Fruit fly (Drosophila melanogaster) whole organism, prepupa: ENCODE data around the gene CG13813.

Source experiments
- Blimp-1 ChIP-seq: fragments of 200-800 bp; sonication (Bioruptor generic); optimal IDR thresholded peaks from 3 replicates; lab custom pipeline; 2017; ENCODE audit warnings: missing biosample characterization, missing genetic modification characterization, mild to moderate bottlenecking, moderate library complexity, missing genetic modification reagents
- CG10631 ChIP-seq: fragments of 200-800 bp; sonication (Bioruptor generic); optimal IDR thresholded peaks from 2 replicates; lab custom pipeline; 2016; ENCODE audit warnings: missing biosample characterization, missing genetic modification characterization
- CG10669 ChIP-seq: fragments of 200-800 bp; sonication (Bioruptor generic); optimal IDR thresholded peaks from 3 replicates; lab custom pipeline; 2018; ENCODE audit warnings: missing biosample characterization, mild to moderate bottlenecking, missing genetic modification characterization, moderate library complexity
- CG11294 ChIP-seq: fragments of 200-800 bp; sonication (Bioruptor generic); IDR thresholded peaks from 2 replicates; pipeline ENCODE4 v1.3.6; 2022; ENCODE audit warnings: missing biosample characterization, missing genetic modification characterization
- CG11902 ChIP-seq: fragments of 200-800 bp; sonication (Bioruptor generic); optimal IDR thresholded peaks from 3 replicates; lab custom pipeline; 2016; ENCODE audit warnings: missing biosample characterization, missing genetic modification characterization
- CG1621 ChIP-seq: fragments of 200-800 bp; sonication (Bioruptor generic); optimal IDR thresholded peaks from 3 replicates; lab custom pipeline; 2018; ENCODE audit warnings: missing biosample characterization, mild to moderate bottlenecking, missing genetic modification characterization
- CG16779 ChIP-seq: fragments of 200-800 bp; sonication (Bioruptor generic); optimal IDR thresholded peaks from 3 replicates; lab custom pipeline; 2017; ENCODE audit warnings: missing biosample characterization, mild to moderate bottlenecking, missing genetic modification characterization
- CG32006 ChIP-seq: fragments of 200-800 bp; sonication (Bioruptor generic); optimal IDR thresholded peaks from 3 replicates; lab custom pipeline; 2017; ENCODE audit warnings: missing biosample characterization, mild to moderate bottlenecking, missing genetic modification characterization
- CG34406 ChIP-seq: fragments of 200-800 bp; sonication (Bioruptor generic); optimal IDR thresholded peaks from 3 replicates; lab custom pipeline; 2016; ENCODE audit warnings: missing biosample characterization, missing genetic modification characterization
- CG3919 ChIP-seq: fragments of 200-800 bp; sonication (Bioruptor generic); optimal IDR thresholded peaks from 3 replicates; lab custom pipeline; 2016; ENCODE audit warnings: missing biosample characterization, missing genetic modification characterization
- CG4318 ChIP-seq: fragments of 200-800 bp; sonication (Bioruptor generic); optimal IDR thresholded peaks from 3 replicates; lab custom pipeline; 2017; ENCODE audit warnings: missing biosample characterization, mild to moderate bottlenecking, missing genetic modification characterization
- CG6276 ChIP-seq: fragments of 200-800 bp; sonication (Bioruptor generic); optimal IDR thresholded peaks from 2 replicates; lab custom pipeline; 2017; ENCODE audit warnings: missing biosample characterization, mild to moderate bottlenecking, missing genetic modification characterization
- CG6792 ChIP-seq: fragments of 200-800 bp; sonication (Bioruptor generic); optimal IDR thresholded peaks from 3 replicates; lab custom pipeline; 2016; ENCODE audit warnings: missing biosample characterization, missing genetic modification characterization
- CG8119 ChIP-seq: fragments of 200-800 bp; sonication (Bioruptor generic); IDR thresholded peaks from 3 replicates; pipeline ENCODE4 v1.3.6; 2022; ENCODE audit warnings: missing biosample characterization, missing genetic modification characterization
- CG8319 ChIP-seq: fragments of 200-800 bp; sonication (Bioruptor generic); optimal IDR thresholded peaks from 3 replicates; lab custom pipeline; 2016; ENCODE audit warnings: missing biosample characterization, missing genetic modification characterization
- CG8632 ChIP-seq: fragments of 200-800 bp; sonication (Bioruptor generic); optimal IDR thresholded peaks from 3 replicates; lab custom pipeline; 2016; ENCODE audit warnings: missing biosample characterization, missing genetic modification characterization
- CG9139 ChIP-seq: fragments of 200-800 bp; sonication (Bioruptor generic); optimal IDR thresholded peaks from 3 replicates; lab custom pipeline; 2017; ENCODE audit warnings: missing biosample characterization, mild to moderate bottlenecking, missing genetic modification characterization
- Eip75B ChIP-seq: fragments of 200-800 bp; sonication (Bioruptor generic); optimal IDR thresholded peaks from 3 replicates; lab custom pipeline; 2016; ENCODE audit warnings: missing biosample characterization, missing genetic modification characterization
- Eip93F ChIP-seq: fragments of 200-800 bp; sonication (Bioruptor generic); optimal IDR thresholded peaks from 2 replicates; lab custom pipeline; 2016; ENCODE audit warnings: missing biosample characterization, mild to moderate bottlenecking, missing genetic modification characterization
- Ets21C ChIP-seq: fragments of 200-800 bp; sonication (Bioruptor generic); optimal IDR thresholded peaks from 3 replicates; lab custom pipeline; 2016; ENCODE audit warnings: missing biosample characterization, missing genetic modification characterization
- Ets96B ChIP-seq: fragments of 200-800 bp; optimal IDR thresholded peaks from 2 replicates; lab custom pipeline; 2019; ENCODE audit warnings: missing biosample characterization, mild to moderate bottlenecking, missing genetic modification characterization, moderate library complexity
- Gug ChIP-seq: fragments of 200-800 bp; sonication (Bioruptor generic); IDR thresholded peaks from 2 replicates; pipeline ENCODE4 v1.3.6; 2022; ENCODE audit warnings: missing biosample characterization, missing genetic modification characterization
- Hr38 ChIP-seq: sonication (Bioruptor generic); optimal IDR thresholded peaks from 2 replicates; lab custom pipeline; 2016; ENCODE audit warnings: missing biosample characterization, missing genetic modification characterization
- Hr39 ChIP-seq: fragments of 200-800 bp; sonication (Bioruptor generic); optimal IDR thresholded peaks from 2 replicates; lab custom pipeline; 2016; ENCODE audit warnings: missing biosample characterization, missing genetic modification characterization
- Hr4 ChIP-seq: fragments of 200-800 bp; sonication (Bioruptor generic); optimal IDR thresholded peaks from 3 replicates; lab custom pipeline; 2016; ENCODE audit warnings: missing biosample characterization, missing genetic modification characterization
- Lpt ChIP-seq: fragments of 200-800 bp; sonication (Bioruptor generic); optimal IDR thresholded peaks from 3 replicates; lab custom pipeline; 2016; ENCODE audit warnings: missing biosample characterization, missing genetic modification characterization
- OdsH ChIP-seq: fragments of 200-800 bp; sonication (Bioruptor generic); optimal IDR thresholded peaks from 3 replicates; lab custom pipeline; 2016; ENCODE audit warnings: missing biosample characterization, missing genetic modification characterization
- Smox ChIP-seq: fragments of 200-800 bp; sonication (Bioruptor generic); optimal IDR thresholded peaks from 3 replicates; lab custom pipeline; 2016; ENCODE audit warnings: missing biosample characterization, missing genetic modification characterization
- Sox102F ChIP-seq: fragments of 200-800 bp; sonication (Bioruptor generic); optimal IDR thresholded peaks from 2 replicates; lab custom pipeline; 2016; ENCODE audit warnings: missing biosample characterization, mild to moderate bottlenecking, missing genetic modification characterization
- Sox14 ChIP-seq: fragments of 200-800 bp; sonication (Bioruptor generic); optimal IDR thresholded peaks from 3 replicates; lab custom pipeline; 2016; ENCODE audit warnings: missing biosample characterization, missing genetic modification characterization
- Sox15 ChIP-seq: fragments of 200-800 bp; sonication (Bioruptor generic); optimal IDR thresholded peaks from 3 replicates; lab custom pipeline; 2016; ENCODE audit warnings: missing biosample characterization, missing genetic modification characterization
- achi ChIP-seq: fragments of 200-800 bp; sonication (Bioruptor generic); optimal IDR thresholded peaks from 3 replicates; lab custom pipeline; 2016; ENCODE audit warnings: missing biosample characterization, missing genetic modification characterization
- acj6 ChIP-seq: fragments of 200-800 bp; sonication (Bioruptor generic); optimal IDR thresholded peaks from 3 replicates; lab custom pipeline; 2016; ENCODE audit warnings: missing biosample characterization, missing genetic modification characterization
- dac ChIP-seq: fragments of 200-800 bp; sonication (Bioruptor generic); optimal IDR thresholded peaks from 2 replicates; lab custom pipeline; 2017; ENCODE audit warnings: missing biosample characterization, mild to moderate bottlenecking, missing genetic modification characterization
- dsx ChIP-seq: fragments of 200-800 bp; optimal IDR thresholded peaks from 3 replicates; lab custom pipeline; 2019; ENCODE audit warnings: missing biosample characterization, mild to moderate bottlenecking, missing genetic modification characterization, moderate library complexity; ENCODE audit not compliant: poor library complexity, severe bottlenecking
- eg ChIP-seq: fragments of 200-800 bp; sonication (Bioruptor generic); IDR thresholded peaks from 3 replicates; pipeline ENCODE4 v1.3.6; 2022; ENCODE audit warnings: missing biosample characterization, missing genetic modification characterization
- fd59A ChIP-seq: fragments of 200-800 bp; sonication (Bioruptor generic); optimal IDR thresholded peaks from 2 replicates; lab custom pipeline; 2017; ENCODE audit warnings: missing biosample characterization, mild to moderate bottlenecking, missing genetic modification characterization, missing genetic modification reagents
- fd85E ChIP-seq: fragments of 200-800 bp; sonication (Bioruptor generic); optimal IDR thresholded peaks from 3 replicates; lab custom pipeline; 2016; ENCODE audit warnings: missing biosample characterization, missing genetic modification characterization
- fkh ChIP-seq: fragments of 200-800 bp; sonication (Bioruptor generic); optimal IDR thresholded peaks from 3 replicates; lab custom pipeline; 2017; ENCODE audit warnings: missing biosample characterization, mild to moderate bottlenecking, missing genetic modification characterization, moderate library complexity
- lz ChIP-seq: fragments of 200-800 bp; sonication (Bioruptor generic); optimal IDR thresholded peaks from 3 replicates; lab custom pipeline; 2016; ENCODE audit warnings: missing biosample characterization, missing genetic modification characterization
- pdm3 ChIP-seq: fragments of 200-800 bp; sonication (Bioruptor generic); optimal IDR thresholded peaks from 3 replicates; lab custom pipeline; 2016; ENCODE audit warnings: missing biosample characterization, missing genetic modification characterization
- salr ChIP-seq, 2 experiments: fragments of 200-800 bp; sonication (Bioruptor generic); optimal IDR thresholded peaks; 3 replicates each; lab custom pipeline; 2016 to 2018; ENCODE audit warnings: missing biosample characterization in 2 of 2, missing genetic modification characterization in 2 of 2, mild to moderate bottlenecking in 1 of 2
- spab ChIP-seq: fragments of 200-800 bp; sonication (Bioruptor generic); optimal IDR thresholded peaks from 2 replicates; lab custom pipeline; 2017; ENCODE audit warnings: missing biosample characterization, mild to moderate bottlenecking, missing genetic modification characterization, missing genetic modification reagents
- topi ChIP-seq: fragments of 200-800 bp; sonication (Bioruptor generic); optimal IDR thresholded peaks from 3 replicates; lab custom pipeline; 2016; ENCODE audit warnings: missing biosample characterization, missing genetic modification characterization
- vri ChIP-seq: fragments of 200-800 bp; sonication (Bioruptor generic); optimal IDR thresholded peaks from 3 replicates; lab custom pipeline; 2016; ENCODE audit warnings: missing biosample characterization, mild to moderate bottlenecking, missing genetic modification characterization

The CG13813 gene

dm6 chr3L:20183345-20184088, 48.0 kb upstream of the CG13813 start (continued):
- TF ChIP-seq dac (GFP tag; lab: Kevin White, UChicago), result peak; percentile 52
- peak; percentile 77 for TF ChIP-seq achi (GFP tag; lab: Kevin White, UChicago)
- peak; percentile 64 for TF ChIP-seq CG4318 (GFP tag; lab: Kevin White, UChicago)
- TF ChIP-seq CG10669 (GFP tag; lab: Kevin White, UChicago), result peak; percentile 68
- TF ChIP-seq Blimp-1, result no peak
- peak; percentile 50 for TF ChIP-seq Smox (GFP tag; lab: Kevin White, UChicago)
- TF ChIP-seq CG8632 (GFP tag; lab: Kevin White, UChicago), result peak; percentile 68
- TF ChIP-seq fkh (GFP tag; lab: Kevin White, UChicago), result no peak
- peak; percentile 34 for TF ChIP-seq vri
- TF ChIP-seq CG32006, result peak; percentile 87
- TF ChIP-seq acj6, result peak; percentile 79
- peak; percentile 84 for TF ChIP-seq CG8119 (GFP tag; lab: Robert Waterston, UW)
- TF ChIP-seq Lpt, result peak; percentile 37
- no peak; the same call in 1 of the 2 replicates for TF ChIP-seq Gug (GFP tag; lab: Robert Waterston, UW)
- peak; percentile 54 for TF ChIP-seq CG6792 (GFP tag; lab: Kevin White, UChicago)
- peak in 1 of 2 experiments; percentile 88 for TF ChIP-seq salr (GFP tag; optimal IDR thresholded peaks at IDR 0.05; lab: Kevin White, UChicago)
- TF ChIP-seq topi (GFP tag; lab: Kevin White, UChicago), result peak; percentile 70
- peak; percentile 80 for TF ChIP-seq pdm3 (GFP tag; lab: Kevin White, UChicago)
- peak; percentile 28 for TF ChIP-seq CG1621 (tag; lab: Kevin White, UChicago)
- peak; percentile 60 for TF ChIP-seq spab (GFP tag; lab: Kevin White, UChicago)
- TF ChIP-seq CG16779 (tag; lab: Kevin White, UChicago), result no peak
- no peak for TF ChIP-seq CG11294 (GFP tag; lab: Robert Waterston, UW)
- TF ChIP-seq Hr4 (GFP tag; lab: Kevin White, UChicago), result peak; percentile 87

dm6 chr3L:20185206-20185868, 46.1 kb upstream of the CG13813 start:
- TF ChIP-seq fkh (GFP tag; lab: Kevin White, UChicago), result no peak
- TF ChIP-seq CG11902, result no peak
- TF ChIP-seq Hr38 (GFP tag; lab: Kevin White, UChicago), result no peak
- peak; percentile 67 for TF ChIP-seq CG10631 (GFP tag; lab: Kevin White, UChicago)
- TF ChIP-seq Ets21C (GFP tag; lab: Kevin White, UChicago), result peak; percentile 30
- peak; percentile 66 for TF ChIP-seq CG1621 (tag; lab: Kevin White, UChicago)
- TF ChIP-seq topi (GFP tag; lab: Kevin White, UChicago), result peak; percentile 54
- peak; percentile 28 for TF ChIP-seq CG3919 (GFP tag; lab: Kevin White, UChicago)
- peak; percentile 66 for TF ChIP-seq Sox15
- peak; percentile 48 for TF ChIP-seq Hr39 (GFP tag; lab: Kevin White, UChicago)
- TF ChIP-seq Blimp-1, result no peak
- no peak for TF ChIP-seq Gug (GFP tag; lab: Robert Waterston, UW)
- TF ChIP-seq salr (GFP tag; optimal IDR thresholded peaks at IDR 0.05; lab: Kevin White, UChicago), result peak; percentile 32 to 65
- peak; percentile 61 for TF ChIP-seq Sox102F (GFP tag; lab: Kevin White, UChicago)
- no peak for TF ChIP-seq fd85E (GFP tag; lab: Kevin White, UChicago)
- no peak for TF ChIP-seq eg
- TF ChIP-seq CG6276 (GFP tag; lab: Kevin White, UChicago), result peak; percentile 31
- TF ChIP-seq acj6, result peak; percentile 81
- TF ChIP-seq CG8319, result no peak
- peak; percentile 51 for TF ChIP-seq CG4318 (GFP tag; lab: Kevin White, UChicago)
- TF ChIP-seq Ets96B, result peak; percentile 60
- TF ChIP-seq spab (GFP tag; lab: Kevin White, UChicago), result peak; percentile 31
- TF ChIP-seq CG6792 (GFP tag; lab: Kevin White, UChicago), result peak; percentile 49
- peak; percentile 11 for TF ChIP-seq Lpt
- peak; percentile 41 for TF ChIP-seq dsx (GFP tag; lab: Kevin White, UChicago)
- TF ChIP-seq Eip93F (GFP tag; lab: Kevin White, UChicago), result no peak
- peak; percentile 37 for TF ChIP-seq Eip75B
- TF ChIP-seq Sox14, result peak; percentile 69
- TF ChIP-seq lz (GFP tag; lab: Kevin White, UChicago), result peak; percentile 39
- no peak for TF ChIP-seq CG9139 (GFP tag; lab: Kevin White, UChicago)
- peak; percentile 76 for TF ChIP-seq CG8119 (GFP tag; lab: Robert Waterston, UW)
- TF ChIP-seq CG16779 (tag; lab: Kevin White, UChicago), result no peak
- peak; percentile 50 for TF ChIP-seq CG34406 (GFP tag; lab: Kevin White, UChicago)
- peak; percentile 45 for TF ChIP-seq CG10669 (GFP tag; lab: Kevin White, UChicago)
- peak; percentile 72 for TF ChIP-seq CG8632 (GFP tag; lab: Kevin White, UChicago)
- TF ChIP-seq fd59A (GFP tag; lab: Kevin White, UChicago), result peak; percentile 64
- peak; percentile 81 for TF ChIP-seq OdsH (GFP tag; lab: Kevin White, UChicago)
